Fruit fly (Drosophila melanogaster): ENCODE measurements around the gene GstD9.

The GstD9 gene

dm6 chr3R:12326855-12327254 lies 40.5 kb downstream of the GstD9 start:
- TF ChIP-seq CG8478 (optimal IDR thresholded peaks at IDR 0.05) (no peak), CTCF (optimal IDR thresholded peaks at IDR 0.05) (no peak)

- TF ChIP-seq CG8478 (optimal IDR thresholded peaks at IDR 0.05) (no peak), CTCF (optimal IDR thresholded peaks at IDR 0.05) (no peak)
These were observed 44.1 kb downstream of the GstD9 start, which contains the start of gene CG10013 for dm6 chr3R:12323221-12323620. CG10013 (plus strand) TSS chr3R:12323521.

- no peak for TF ChIP-seq CTCF (optimal IDR thresholded peaks at IDR 0.05)
- TF ChIP-seq CG8478 (optimal IDR thresholded peaks at IDR 0.05) = no peak
These were observed 50.0 kb downstream of the GstD9 start for dm6 chr3R:12317325-12317724.

dm6 chr3R:12316420-12316819 lies 50.9 kb downstream of the GstD9 start:
- TF ChIP-seq CG8478 (optimal IDR thresholded peaks at IDR 0.05) = no peak
- no peak for TF ChIP-seq CTCF (optimal IDR thresholded peaks at IDR 0.05)
